Worm (Caenorhabditis elegans) whole organism, L2 larva: ENCODE measurements around the gene alg-3.
A peak's percentile ranks its signal among the peaks of the same experiment; 100 is the strongest.

Experiments
- F13H6.1 ChIP-seq: sonication (generic microtip); optimal IDR thresholded peaks from 2 replicates; lab custom pipeline; 2016; ENCODE audit warnings: missing genetic modification characterization, missing compliant biosample characterization
- Y55F3AM.14 ChIP-seq: fragments of 200-800 bp; sonication (Bioruptor generic); optimal IDR thresholded peaks from 2 replicates; lab custom pipeline; 2018; ENCODE audit warnings: mild to moderate bottlenecking, missing genetic modification characterization, missing compliant biosample characterization
- blmp-1 ChIP-seq: sonication (generic microtip); optimal IDR thresholded peaks from 2 replicates; lab custom pipeline; 2017; ENCODE audit warnings: missing genetic modification characterization, mild to moderate bottlenecking, missing compliant biosample characterization, antibody characterized with exemption, moderate library complexity; ENCODE audit not compliant: insufficient read depth
- ceh-82 ChIP-seq: fragments of 150-350 bp; optimal IDR thresholded peaks from 2 replicates; lab custom pipeline; 2014; ENCODE audit warnings: missing biosample characterization, missing genetic modification characterization
- crh-2 ChIP-seq: sonication (generic microtip); optimal IDR thresholded peaks from 2 replicates; lab custom pipeline; 2017; ENCODE audit warnings: missing biosample characterization, missing genetic modification characterization
- elt-1 ChIP-seq: fragments of 150-350 bp; optimal IDR thresholded peaks from 2 replicates; lab custom pipeline; 2014; ENCODE audit warnings: missing biosample characterization, missing genetic modification characterization
- elt-3 ChIP-seq: sonication (generic microtip); optimal IDR thresholded peaks from 2 replicates; lab custom pipeline; 2017; ENCODE audit warnings: missing biosample characterization, missing genetic modification characterization
- gmeb-1 ChIP-seq: fragments of 150-350 bp; optimal IDR thresholded peaks from 2 replicates; lab custom pipeline; 2014; ENCODE audit warnings: missing biosample characterization, missing genetic modification characterization
- lin-13 ChIP-seq: fragments of 150-350 bp; optimal IDR thresholded peaks from 2 replicates; lab custom pipeline; 2014; ENCODE audit warnings: missing biosample characterization, missing genetic modification reagents, missing genetic modification characterization
- mbf-1 ChIP-seq: sonication (generic microtip); optimal IDR thresholded peaks from 2 replicates; lab custom pipeline; 2017; ENCODE audit warnings: missing biosample characterization, missing genetic modification characterization
- nhr-10 ChIP-seq: sonication (generic microtip); optimal IDR thresholded peaks from 2 replicates; lab custom pipeline; 2017; ENCODE audit warnings: missing biosample characterization, missing genetic modification characterization
- nhr-11 ChIP-seq: fragments of 150-350 bp; optimal IDR thresholded peaks from 2 replicates; lab custom pipeline; 2014; ENCODE audit warnings: missing biosample characterization, missing genetic modification characterization
- nhr-12 ChIP-seq: fragments of 150-350 bp; optimal IDR thresholded peaks from 2 replicates; lab custom pipeline; 2014; ENCODE audit warnings: missing biosample characterization, missing genetic modification characterization
- nhr-129 ChIP-seq: fragments of 150-350 bp; optimal IDR thresholded peaks from 2 replicates; lab custom pipeline; 2014; ENCODE audit warnings: missing biosample characterization, missing genetic modification characterization
- nhr-21 ChIP-seq: fragments of 150-350 bp; optimal IDR thresholded peaks from 2 replicates; lab custom pipeline; 2014; ENCODE audit warnings: missing biosample characterization, missing genetic modification characterization
- nhr-23 ChIP-seq: fragments of 150-350 bp; optimal IDR thresholded peaks from 2 replicates; lab custom pipeline; 2014; ENCODE audit warnings: missing biosample characterization, missing genetic modification reagents, missing genetic modification characterization
- nhr-237 ChIP-seq: fragments of 150-350 bp; optimal IDR thresholded peaks from 2 replicates; lab custom pipeline; 2014; ENCODE audit warnings: missing biosample characterization, missing genetic modification characterization
- nhr-25 ChIP-seq: fragments of 150-350 bp; sonication (generic microtip); optimal IDR thresholded peaks from 3 replicates; lab custom pipeline; 2014; ENCODE audit warnings: missing biosample characterization, missing genetic modification characterization
- nhr-6 ChIP-seq: fragments of 150-350 bp; optimal IDR thresholded peaks from 2 replicates; lab custom pipeline; 2014; ENCODE audit warnings: missing biosample characterization, missing genetic modification characterization
- peb-1 ChIP-seq: fragments of 150-350 bp; optimal IDR thresholded peaks from 2 replicates; lab custom pipeline; 2014; ENCODE audit warnings: missing biosample characterization, missing genetic modification characterization
- sem-4 ChIP-seq: fragments of 150-350 bp; optimal IDR thresholded peaks from 2 replicates; lab custom pipeline; 2014; ENCODE audit warnings: missing biosample characterization, missing genetic modification reagents, missing genetic modification characterization
- sma-3 ChIP-seq: sonication (generic microtip); optimal IDR thresholded peaks from 2 replicates; lab custom pipeline; 2016; ENCODE audit warnings: missing genetic modification reagents, missing genetic modification characterization, missing compliant biosample characterization
- sma-9 ChIP-seq, 2 experiments: fragments of 150-350 bp in 1 of 2; sonication (generic microtip) in 1 of 2; optimal IDR thresholded peaks; 2 replicates each; lab custom pipeline; 2014 to 2016; ENCODE audit warnings: missing genetic modification characterization in 2 of 2, mild to moderate bottlenecking in 1 of 2, missing biosample characterization in 1 of 2, missing compliant biosample characterization in 1 of 2, missing genetic modification reagents in 1 of 2, moderate library complexity in 1 of 2
- snpc-4 ChIP-seq: fragments of 150-350 bp; optimal IDR thresholded peaks from 2 replicates; lab custom pipeline; 2014; ENCODE audit warnings: missing biosample characterization, missing genetic modification characterization
- unc-39 ChIP-seq: fragments of 150-350 bp; optimal IDR thresholded peaks from 2 replicates; lab custom pipeline; 2014; ENCODE audit warnings: missing biosample characterization, missing genetic modification characterization
- unc-55 ChIP-seq: fragments of 150-350 bp; sonication (generic microtip); optimal IDR thresholded peaks from 3 replicates; lab custom pipeline; 2014; ENCODE audit warnings: missing biosample characterization, missing genetic modification reagents, missing genetic modification characterization
- unc-62 ChIP-seq: fragments of 150-350 bp; optimal IDR thresholded peaks from 2 replicates; lab custom pipeline; 2014; ENCODE audit warnings: missing biosample characterization, missing genetic modification reagents, missing genetic modification characterization
- ztf-1 ChIP-seq: fragments of 200-800 bp; sonication (Bioruptor generic); conservative IDR thresholded peaks from 2 replicates; pipeline ENCODE4 v1.3.6; 2022; ENCODE audit warnings: missing genetic modification characterization, missing compliant biosample characterization
- ztf-4 ChIP-seq: fragments of 150-350 bp; optimal IDR thresholded peaks from 2 replicates; lab custom pipeline; 2014; ENCODE audit warnings: missing biosample characterization, missing genetic modification characterization

The alg-3 gene

DNA sequence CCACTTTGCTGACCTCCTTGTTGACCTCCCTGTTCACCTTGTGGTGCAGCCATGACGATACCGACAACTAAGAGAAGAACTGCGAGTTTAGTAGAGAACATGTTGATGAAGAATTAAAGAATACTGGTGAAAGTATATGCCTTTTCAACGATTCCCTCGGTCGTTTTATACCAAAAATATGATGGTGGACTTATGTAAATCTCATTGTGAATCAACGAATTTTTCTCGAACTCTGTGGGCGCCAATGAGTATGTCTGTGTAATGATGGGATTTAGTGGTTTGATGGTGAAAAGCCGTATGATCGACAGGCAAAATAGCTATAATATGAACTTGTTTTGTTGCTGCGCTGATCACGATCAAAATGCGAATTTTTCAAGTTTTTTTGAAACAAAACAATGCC lies 33.2 kb downstream of the alg-3 start, which contains the start of gene K01A6.8:
Gene K01A6.8 (minus strand): TSS at position 101 of the 400 bp plus-strand sequence.
- TF ChIP-seq gmeb-1 (tag; lab: Kevin White, UChicago) (no peak), ztf-4 (tag; lab: Kevin White, UChicago) (no peak), F13H6.1 (tag; lab: Kevin White, UChicago) (no peak), elt-3 (tag; lab: Kevin White, UChicago) (no peak), nhr-11 (tag; lab: Kevin White, UChicago) (no peak), unc-39 (tag; lab: Kevin White, UChicago) (no peak), lin-13 (GFP tag; lab: Kevin White, UChicago) (no peak), sma-3 (GFP tag; lab: Kevin White, UChicago) (no peak), nhr-6 (tag; lab: Kevin White, UChicago) (no peak), sma-9 (GFP tag; optimal IDR thresholded peaks at IDR 0.05; lab: Kevin White, UChicago) (no peak), sma-9 (tag; optimal IDR thresholded peaks at IDR 0.05; lab: Kevin White, UChicago) (no peak)

DNA sequence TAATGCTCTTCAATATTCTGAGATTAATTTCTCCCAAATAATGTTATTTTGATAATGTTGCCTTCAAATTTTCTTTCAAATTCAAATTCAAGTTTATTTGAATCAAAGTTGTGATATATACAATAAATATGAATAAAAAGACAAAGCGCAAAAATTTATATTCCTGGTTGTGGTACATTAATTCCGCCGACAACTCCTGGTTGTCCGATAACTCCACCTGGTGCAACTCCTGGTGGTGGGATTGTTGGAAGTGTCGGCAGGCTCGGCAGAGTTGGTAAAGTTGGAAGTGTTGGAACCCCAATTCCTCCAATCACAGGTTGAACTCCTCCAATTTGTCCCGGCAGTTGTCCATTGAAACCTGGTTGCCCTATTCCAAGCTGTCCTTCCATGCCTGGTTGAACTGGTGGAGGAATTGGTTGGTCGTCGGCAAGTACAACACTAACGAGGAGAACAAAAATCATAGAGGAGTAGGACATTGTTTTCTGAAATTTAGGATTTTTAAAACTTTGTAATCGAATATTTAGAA lies 34.1 kb downstream of the alg-3 start, which contains the start of gene K01A6.7:
Gene K01A6.7 (minus strand): TSS at position 476 of the 526 bp plus-strand sequence.
- no peak for TF ChIP-seq nhr-10 (tag; lab: Kevin White, UChicago)
- TF ChIP-seq snpc-4 (tag; lab: Kevin White, UChicago), result no peak
- TF ChIP-seq nhr-129 (tag; lab: Kevin White, UChicago), result no peak
- TF ChIP-seq nhr-237 (tag; lab: Kevin White, UChicago), result no peak
- TF ChIP-seq Y55F3AM.14 (GFP tag; lab: Kevin White, UChicago), result no peak
- TF ChIP-seq unc-39 (tag; lab: Kevin White, UChicago), result no peak

DNA sequence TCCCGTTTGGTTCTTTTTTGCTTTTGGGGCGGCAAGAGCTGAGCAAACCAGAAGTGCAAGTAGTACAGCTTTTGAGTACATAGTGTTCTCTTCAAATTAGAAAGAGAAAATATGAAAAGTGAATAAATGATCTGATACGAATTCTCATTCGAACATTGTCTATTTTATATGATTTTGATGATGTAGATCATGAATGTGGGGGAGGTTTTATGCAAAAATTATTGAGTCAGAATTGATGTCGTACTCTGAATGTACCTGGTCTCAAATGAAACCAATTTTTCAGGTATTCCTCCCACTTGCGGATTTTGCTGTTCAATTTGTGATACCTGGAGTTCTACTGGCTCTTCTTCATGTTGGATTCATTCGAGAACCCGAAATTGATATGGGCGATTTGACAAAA lies 36.2 kb downstream of the alg-3 start, which contains the start of gene K01A6.4:
Gene K01A6.4 (minus strand): TSS at position 101 of the 400 bp plus-strand sequence.
- TF ChIP-seq snpc-4 (tag; lab: Kevin White, UChicago), result no peak
- no peak for TF ChIP-seq mbf-1 (tag; lab: Kevin White, UChicago)

DNA sequence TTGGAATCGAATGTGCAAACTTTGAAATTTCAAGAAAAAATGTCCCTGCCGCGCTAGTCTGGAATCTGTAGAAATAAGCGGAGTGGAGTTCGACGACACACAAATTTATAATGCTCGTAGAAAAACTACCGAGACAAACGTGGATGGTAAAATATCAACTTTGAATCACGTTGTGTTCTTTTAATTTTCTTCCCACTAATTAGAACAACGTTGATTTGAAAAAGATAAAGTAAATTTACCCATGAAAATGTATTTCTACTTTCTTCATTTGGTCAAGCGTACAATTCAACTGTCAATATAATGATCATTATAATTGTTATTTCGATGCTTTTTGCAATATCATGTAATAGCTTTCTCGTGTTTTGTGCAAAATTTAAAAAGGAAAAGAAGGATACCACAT lies 38.4 kb downstream of the alg-3 start, which contains the start of gene K01A6.5:
Gene K01A6.5 (plus strand): TSS at position 301 of the 400 bp plus-strand sequence.
- TF ChIP-seq elt-3 (tag; lab: Kevin White, UChicago) (no peak), sma-3 (GFP tag; lab: Kevin White, UChicago) (no peak), unc-62 (GFP tag; lab: Kevin White, UChicago) (no peak), mbf-1 (tag; lab: Kevin White, UChicago) (no peak), gmeb-1 (tag; lab: Kevin White, UChicago) (no peak), nhr-25 (tag; lab: Kevin White, UChicago) (no peak), sem-4 (no peak), nhr-21 (tag; lab: Kevin White, UChicago) (no peak), peb-1 (tag; lab: Kevin White, UChicago) (no peak), ztf-4 (tag; lab: Kevin White, UChicago) (no peak), nhr-12 (tag; lab: Kevin White, UChicago) (no peak), ztf-1 (no peak), crh-2 (no peak), blmp-1 (tag; lab: Kevin White, UChicago) (no peak), elt-1 (tag; lab: Kevin White, UChicago) (no peak), nhr-23 (tag; lab: Kevin White, UChicago) (no peak), F13H6.1 (tag; lab: Kevin White, UChicago) (no peak)

DNA sequence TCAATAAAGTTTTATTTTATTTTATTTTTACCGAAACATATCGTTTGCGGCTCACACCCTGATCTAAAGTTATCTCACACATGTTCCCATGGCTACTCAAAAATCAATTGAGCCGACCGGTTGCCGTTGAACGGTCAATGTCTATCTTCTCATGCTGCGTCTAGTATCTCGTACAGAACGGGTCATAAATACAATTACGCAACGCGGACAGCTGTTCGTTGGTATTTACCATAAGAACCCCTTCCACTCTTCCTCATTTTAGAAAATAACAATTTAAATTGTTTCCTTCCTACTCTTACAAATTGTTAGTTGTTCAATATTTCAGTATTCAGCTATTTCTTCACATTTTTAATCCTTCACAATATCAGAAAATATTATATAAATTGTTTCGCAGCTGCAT lies 39.8 kb downstream of the alg-3 start:
- no peak for TF ChIP-seq ceh-82

DNA sequence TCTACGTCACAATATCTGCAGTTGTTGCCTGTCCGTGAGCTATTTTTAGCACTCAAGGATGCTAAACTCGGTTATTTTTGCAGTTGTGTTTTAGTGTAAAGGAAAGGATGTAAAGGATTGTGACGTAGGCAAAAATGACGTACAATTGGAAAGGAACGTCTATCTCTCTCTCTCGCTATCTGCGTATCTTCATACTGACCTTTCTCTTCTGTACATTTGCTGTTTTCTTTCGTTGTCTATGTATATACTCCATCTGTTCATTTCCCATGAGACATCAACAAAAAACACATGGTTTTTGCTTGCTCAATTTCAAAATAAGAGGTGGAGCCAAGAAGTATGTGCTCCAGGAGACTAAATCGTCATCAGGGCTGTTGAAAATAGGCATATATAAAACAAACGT lies 40.2 kb downstream of the alg-3 start:
- TF ChIP-seq nhr-129 (tag; lab: Kevin White, UChicago) (peak; percentile 30), snpc-4 (tag; lab: Kevin White, UChicago) (no peak), sma-9 (GFP tag; optimal IDR thresholded peaks at IDR 0.05; lab: Kevin White, UChicago) (peak; percentile 64), sma-9 (tag; optimal IDR thresholded peaks at IDR 0.05; lab: Kevin White, UChicago) (no peak), unc-55 (GFP tag; lab: Kevin White, UChicago) (peak; percentile 9)
- TF ChIP-seq, all 48 proteins: peak for 3
